Fruit fly (Drosophila melanogaster) S2 (cell line): ENCODE measurements around the gene CG3982.

Source experiments
- CG8478 ChIP-seq: fragments of >200 bp; optimal IDR thresholded peaks from 2 replicates; lab custom pipeline; 2018
- CTCF ChIP-seq, 2 experiments: fragments of >200 bp; optimal IDR thresholded peaks; 2 replicates each; lab custom pipeline; 2018

DNA sequence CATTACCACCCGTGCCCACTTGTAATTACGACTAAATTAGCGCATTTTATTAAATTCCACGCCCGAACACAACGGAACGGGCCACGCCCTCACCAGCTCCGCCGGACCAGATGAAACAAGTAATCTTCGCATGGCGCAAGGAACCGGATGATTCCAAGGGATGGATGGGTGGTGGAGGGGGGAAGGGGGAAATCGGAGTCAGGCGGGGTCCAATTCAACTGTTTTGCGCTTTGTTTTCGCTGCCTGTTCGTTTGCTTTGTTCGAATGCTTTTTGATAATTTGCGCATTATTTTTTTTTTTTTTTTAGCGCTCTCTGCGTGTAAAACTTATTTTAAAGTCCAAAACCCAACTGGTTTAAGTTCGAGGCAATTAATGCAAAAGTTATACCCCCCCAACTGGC lies 20.5 kb downstream of the CG3982 start:
- TF ChIP-seq CG8478 (lab: Kevin White, UChicago) (no peak), CTCF (optimal IDR thresholded peaks at IDR 0.05; lab: Kevin White, UChicago) (no peak)
